Worm (Caenorhabditis elegans): Measurements from ENCODE around the gene hil-3.
A peak's percentile ranks its signal among the peaks of the same experiment; 100 is the strongest.
"Not testable (repeated sequence)": the region's sequence is repeated elsewhere in the genome, so short reads cannot be mapped to it uniquely, and the experiment has no call there.

- not testable (repeated sequence) for TF ChIP-seq mbf-1 (tag; optimal IDR thresholded peaks at IDR 0.05); ama-1 (optimal IDR thresholded peaks at IDR 0.05); nhr-23 (tag; optimal IDR thresholded peaks at IDR 0.05); lsy-2 (tag; optimal IDR thresholded peaks at IDR 0.05); skn-1 (tag; optimal IDR thresholded peaks at IDR 0.05); elt-1 (tag; optimal IDR thresholded peaks at IDR 0.05); lin-13 (GFP tag; optimal IDR thresholded peaks at IDR 0.05); mdl-1 (tag; optimal IDR thresholded peaks at IDR 0.05)
- TF ChIP-seq fos-1 (tag; optimal IDR thresholded peaks at IDR 0.05) (peak; percentile 2), sma-3 (GFP tag; optimal IDR thresholded peaks at IDR 0.05) (peak; percentile 39)
Measured at ce11 chrX:8154374-8154836, 4.6 kb upstream of the hil-3 start.
